Fruit fly (Drosophila melanogaster) whole organism, prepupa: ENCODE results near the gene olf413.

Source experiments
- Blimp-1 ChIP-seq: fragments of 200-800 bp; sonication (Bioruptor generic); optimal IDR thresholded peaks from 3 replicates; lab custom pipeline; 2017; ENCODE audit warnings: missing biosample characterization, missing genetic modification characterization, mild to moderate bottlenecking, moderate library complexity, missing genetic modification reagents
- CG10631 ChIP-seq: fragments of 200-800 bp; sonication (Bioruptor generic); optimal IDR thresholded peaks from 2 replicates; lab custom pipeline; 2016; ENCODE audit warnings: missing biosample characterization, missing genetic modification characterization
- CG11294 ChIP-seq: fragments of 200-800 bp; sonication (Bioruptor generic); IDR thresholded peaks from 2 replicates; pipeline ENCODE4 v1.3.6; 2022; ENCODE audit warnings: missing biosample characterization, missing genetic modification characterization
- CG11762 ChIP-seq: fragments of 200-800 bp; sonication (Bioruptor generic); optimal IDR thresholded peaks from 3 replicates; lab custom pipeline; 2016; ENCODE audit warnings: missing biosample characterization, missing genetic modification characterization; ENCODE audit not compliant: insufficient read depth
- CG11902 ChIP-seq: fragments of 200-800 bp; sonication (Bioruptor generic); optimal IDR thresholded peaks from 3 replicates; lab custom pipeline; 2016; ENCODE audit warnings: missing biosample characterization, missing genetic modification characterization
- CG15336 ChIP-seq: fragments of 200-800 bp; sonication (Bioruptor generic); IDR thresholded peaks from 2 replicates; pipeline ENCODE4 v1.3.6; 2022; ENCODE audit warnings: missing biosample characterization, missing genetic modification characterization
- CG1621 ChIP-seq: fragments of 200-800 bp; sonication (Bioruptor generic); optimal IDR thresholded peaks from 3 replicates; lab custom pipeline; 2018; ENCODE audit warnings: missing biosample characterization, mild to moderate bottlenecking, missing genetic modification characterization
- CG16779 ChIP-seq: fragments of 200-800 bp; sonication (Bioruptor generic); optimal IDR thresholded peaks from 3 replicates; lab custom pipeline; 2017; ENCODE audit warnings: missing biosample characterization, mild to moderate bottlenecking, missing genetic modification characterization
- CG3032 ChIP-seq: fragments of 200-800 bp; optimal IDR thresholded peaks from 2 replicates; lab custom pipeline; 2019; ENCODE audit warnings: missing biosample characterization, mild to moderate bottlenecking, missing genetic modification characterization, moderate library complexity
- CG32006 ChIP-seq: fragments of 200-800 bp; sonication (Bioruptor generic); optimal IDR thresholded peaks from 3 replicates; lab custom pipeline; 2017; ENCODE audit warnings: missing biosample characterization, mild to moderate bottlenecking, missing genetic modification characterization
- CG34406 ChIP-seq: fragments of 200-800 bp; sonication (Bioruptor generic); optimal IDR thresholded peaks from 3 replicates; lab custom pipeline; 2016; ENCODE audit warnings: missing biosample characterization, missing genetic modification characterization
- CG4318 ChIP-seq: fragments of 200-800 bp; sonication (Bioruptor generic); optimal IDR thresholded peaks from 3 replicates; lab custom pipeline; 2017; ENCODE audit warnings: missing biosample characterization, mild to moderate bottlenecking, missing genetic modification characterization
- CG6163 ChIP-seq: fragments of 200-800 bp; sonication (Bioruptor generic); IDR thresholded peaks from 3 replicates; pipeline ENCODE4 v1.3.6; 2022; ENCODE audit warnings: missing biosample characterization, missing genetic modification characterization
- CG6276 ChIP-seq: fragments of 200-800 bp; sonication (Bioruptor generic); optimal IDR thresholded peaks from 2 replicates; lab custom pipeline; 2017; ENCODE audit warnings: missing biosample characterization, mild to moderate bottlenecking, missing genetic modification characterization
- CG6792 ChIP-seq: fragments of 200-800 bp; sonication (Bioruptor generic); optimal IDR thresholded peaks from 3 replicates; lab custom pipeline; 2016; ENCODE audit warnings: missing biosample characterization, missing genetic modification characterization
- CG6808 ChIP-seq: fragments of 200-800 bp; sonication (Bioruptor generic); optimal IDR thresholded peaks from 3 replicates; lab custom pipeline; 2017; ENCODE audit warnings: missing biosample characterization, missing genetic modification characterization, mild to moderate bottlenecking, moderate library complexity, missing genetic modification reagents
- CG6854 ChIP-seq: fragments of 200-800 bp; sonication (Bioruptor generic); optimal IDR thresholded peaks from 2 replicates; lab custom pipeline; 2017; ENCODE audit warnings: missing biosample characterization, mild to moderate bottlenecking, missing genetic modification characterization
- CG7368 ChIP-seq: fragments of 200-800 bp; sonication (Bioruptor generic); optimal IDR thresholded peaks from 3 replicates; lab custom pipeline; 2016; ENCODE audit warnings: missing biosample characterization, missing genetic modification characterization
- CG8119 ChIP-seq: fragments of 200-800 bp; sonication (Bioruptor generic); IDR thresholded peaks from 3 replicates; pipeline ENCODE4 v1.3.6; 2022; ENCODE audit warnings: missing biosample characterization, missing genetic modification characterization
- CG8319 ChIP-seq: fragments of 200-800 bp; sonication (Bioruptor generic); optimal IDR thresholded peaks from 3 replicates; lab custom pipeline; 2016; ENCODE audit warnings: missing biosample characterization, missing genetic modification characterization
- CG8632 ChIP-seq: fragments of 200-800 bp; sonication (Bioruptor generic); optimal IDR thresholded peaks from 3 replicates; lab custom pipeline; 2016; ENCODE audit warnings: missing biosample characterization, missing genetic modification characterization
- CG9139 ChIP-seq: fragments of 200-800 bp; sonication (Bioruptor generic); optimal IDR thresholded peaks from 3 replicates; lab custom pipeline; 2017; ENCODE audit warnings: missing biosample characterization, mild to moderate bottlenecking, missing genetic modification characterization
- Eip75B ChIP-seq: fragments of 200-800 bp; sonication (Bioruptor generic); optimal IDR thresholded peaks from 3 replicates; lab custom pipeline; 2016; ENCODE audit warnings: missing biosample characterization, missing genetic modification characterization
- Eip93F ChIP-seq: fragments of 200-800 bp; sonication (Bioruptor generic); optimal IDR thresholded peaks from 2 replicates; lab custom pipeline; 2016; ENCODE audit warnings: missing biosample characterization, mild to moderate bottlenecking, missing genetic modification characterization
- Ets21C ChIP-seq: fragments of 200-800 bp; sonication (Bioruptor generic); optimal IDR thresholded peaks from 3 replicates; lab custom pipeline; 2016; ENCODE audit warnings: missing biosample characterization, missing genetic modification characterization
- Hr38 ChIP-seq: sonication (Bioruptor generic); optimal IDR thresholded peaks from 2 replicates; lab custom pipeline; 2016; ENCODE audit warnings: missing biosample characterization, missing genetic modification characterization
- Hr39 ChIP-seq: fragments of 200-800 bp; sonication (Bioruptor generic); optimal IDR thresholded peaks from 2 replicates; lab custom pipeline; 2016; ENCODE audit warnings: missing biosample characterization, missing genetic modification characterization
- Lpt ChIP-seq: fragments of 200-800 bp; sonication (Bioruptor generic); optimal IDR thresholded peaks from 3 replicates; lab custom pipeline; 2016; ENCODE audit warnings: missing biosample characterization, missing genetic modification characterization
- Met ChIP-seq: fragments of 200-800 bp; sonication (Bioruptor generic); optimal IDR thresholded peaks from 3 replicates; lab custom pipeline; 2016; ENCODE audit warnings: missing biosample characterization, missing genetic modification characterization
- OdsH ChIP-seq: fragments of 200-800 bp; sonication (Bioruptor generic); optimal IDR thresholded peaks from 3 replicates; lab custom pipeline; 2016; ENCODE audit warnings: missing biosample characterization, missing genetic modification characterization
- Smox ChIP-seq: fragments of 200-800 bp; sonication (Bioruptor generic); optimal IDR thresholded peaks from 3 replicates; lab custom pipeline; 2016; ENCODE audit warnings: missing biosample characterization, missing genetic modification characterization
- Sox102F ChIP-seq: fragments of 200-800 bp; sonication (Bioruptor generic); optimal IDR thresholded peaks from 2 replicates; lab custom pipeline; 2016; ENCODE audit warnings: missing biosample characterization, mild to moderate bottlenecking, missing genetic modification characterization
- Sox14 ChIP-seq: fragments of 200-800 bp; sonication (Bioruptor generic); optimal IDR thresholded peaks from 3 replicates; lab custom pipeline; 2016; ENCODE audit warnings: missing biosample characterization, missing genetic modification characterization
- acj6 ChIP-seq: fragments of 200-800 bp; sonication (Bioruptor generic); optimal IDR thresholded peaks from 3 replicates; lab custom pipeline; 2016; ENCODE audit warnings: missing biosample characterization, missing genetic modification characterization
- cyc ChIP-seq: fragments of 200-800 bp; sonication (Bioruptor generic); optimal IDR thresholded peaks from 3 replicates; lab custom pipeline; 2016; ENCODE audit warnings: missing biosample characterization, missing genetic modification characterization
- dac ChIP-seq: fragments of 200-800 bp; sonication (Bioruptor generic); optimal IDR thresholded peaks from 2 replicates; lab custom pipeline; 2017; ENCODE audit warnings: missing biosample characterization, mild to moderate bottlenecking, missing genetic modification characterization
- dsx ChIP-seq: fragments of 200-800 bp; optimal IDR thresholded peaks from 3 replicates; lab custom pipeline; 2019; ENCODE audit warnings: missing biosample characterization, mild to moderate bottlenecking, missing genetic modification characterization, moderate library complexity; ENCODE audit not compliant: poor library complexity, severe bottlenecking
- eg ChIP-seq: fragments of 200-800 bp; sonication (Bioruptor generic); IDR thresholded peaks from 3 replicates; pipeline ENCODE4 v1.3.6; 2022; ENCODE audit warnings: missing biosample characterization, missing genetic modification characterization
- fd59A ChIP-seq: fragments of 200-800 bp; sonication (Bioruptor generic); optimal IDR thresholded peaks from 2 replicates; lab custom pipeline; 2017; ENCODE audit warnings: missing biosample characterization, mild to moderate bottlenecking, missing genetic modification characterization, missing genetic modification reagents
- fd85E ChIP-seq: fragments of 200-800 bp; sonication (Bioruptor generic); optimal IDR thresholded peaks from 3 replicates; lab custom pipeline; 2016; ENCODE audit warnings: missing biosample characterization, missing genetic modification characterization
- fkh ChIP-seq: fragments of 200-800 bp; sonication (Bioruptor generic); optimal IDR thresholded peaks from 3 replicates; lab custom pipeline; 2017; ENCODE audit warnings: missing biosample characterization, mild to moderate bottlenecking, missing genetic modification characterization, moderate library complexity
- lz ChIP-seq: fragments of 200-800 bp; sonication (Bioruptor generic); optimal IDR thresholded peaks from 3 replicates; lab custom pipeline; 2016; ENCODE audit warnings: missing biosample characterization, missing genetic modification characterization
- net ChIP-seq: fragments of 200-800 bp; sonication (Bioruptor generic); optimal IDR thresholded peaks from 3 replicates; lab custom pipeline; 2016; ENCODE audit warnings: missing biosample characterization, missing genetic modification characterization
- pdm3 ChIP-seq: fragments of 200-800 bp; sonication (Bioruptor generic); optimal IDR thresholded peaks from 3 replicates; lab custom pipeline; 2016; ENCODE audit warnings: missing biosample characterization, missing genetic modification characterization
- salr ChIP-seq, 2 experiments: fragments of 200-800 bp; sonication (Bioruptor generic); optimal IDR thresholded peaks; 3 replicates each; lab custom pipeline; 2016 to 2018; ENCODE audit warnings: missing biosample characterization in 2 of 2, missing genetic modification characterization in 2 of 2, mild to moderate bottlenecking in 1 of 2
- spab ChIP-seq: fragments of 200-800 bp; sonication (Bioruptor generic); optimal IDR thresholded peaks from 2 replicates; lab custom pipeline; 2017; ENCODE audit warnings: missing biosample characterization, mild to moderate bottlenecking, missing genetic modification characterization, missing genetic modification reagents
- svp ChIP-seq: fragments of 200-800 bp; sonication (Bioruptor generic); peaks from one replicate; lab custom pipeline; 2016; ENCODE audit warnings: missing biosample characterization, missing genetic modification characterization
- topi ChIP-seq: fragments of 200-800 bp; sonication (Bioruptor generic); optimal IDR thresholded peaks from 3 replicates; lab custom pipeline; 2016; ENCODE audit warnings: missing biosample characterization, missing genetic modification characterization

The olf413 gene

DNA sequence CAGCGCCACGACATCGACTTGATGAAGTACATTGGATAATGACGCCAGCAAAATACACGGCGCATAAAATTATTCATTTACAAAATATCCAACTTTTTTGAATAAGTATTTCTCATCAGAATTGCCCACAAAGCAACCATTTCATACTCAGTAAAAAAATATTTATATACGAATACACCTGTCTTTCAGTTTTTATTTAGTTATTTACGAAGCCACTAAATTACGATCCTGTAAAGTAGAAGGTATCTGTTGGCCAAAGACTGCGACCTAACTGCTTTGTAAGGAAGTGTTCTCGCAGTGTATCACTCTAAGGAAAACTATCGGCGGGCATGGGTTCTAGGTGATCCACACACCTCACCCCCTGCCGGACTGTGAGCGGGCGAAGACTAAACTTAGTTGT is 141.3 kb downstream of the olf413 start (continued):
- TF ChIP-seq spab (GFP tag; lab: Kevin White, UChicago) (peak; percentile 16), Sox14 (GFP tag; lab: Kevin White, UChicago) (no peak), CG15336 (peak; percentile 76)

dm6 chr3L:22287994-22288766 is 152.3 kb downstream of the olf413 start, which contains the start of the genes Hem and IleRS:
TSS of gene Hem (minus strand) at chr3L:22288195.
TSS of gene IleRS (plus strand) at chr3L:22288665.
- TF ChIP-seq Hr39 (GFP tag; lab: Kevin White, UChicago) = peak; percentile 90
- TF ChIP-seq CG8632 = peak; percentile 92
- peak; percentile 89; the same call in 2 of the 3 replicates for TF ChIP-seq CG8119 (GFP tag; lab: Robert Waterston, UW)
- no peak for TF ChIP-seq Hr38 (GFP tag; lab: Kevin White, UChicago)
- no peak for TF ChIP-seq spab (GFP tag; lab: Kevin White, UChicago)
- peak; percentile 85 for TF ChIP-seq Lpt (GFP tag; lab: Kevin White, UChicago)
- no peak for TF ChIP-seq CG6808 (GFP tag; lab: Kevin White, UChicago)
- TF ChIP-seq CG8319 (GFP tag; lab: Kevin White, UChicago) = peak; percentile 81
- TF ChIP-seq Met = no peak
- TF ChIP-seq svp (GFP tag; lab: Kevin White, UChicago) = peak; percentile 91
- peak; percentile 70 for TF ChIP-seq Blimp-1
- TF ChIP-seq Eip93F = no peak
- TF ChIP-seq Eip75B (GFP tag; lab: Kevin White, UChicago) = no peak
- peak; percentile 43 for TF ChIP-seq fd85E (GFP tag; lab: Kevin White, UChicago)
- TF ChIP-seq salr (GFP tag; optimal IDR thresholded peaks at IDR 0.05; lab: Kevin White, UChicago) = peak in 1 of 2 experiments; percentile 59
- peak; percentile 86 for TF ChIP-seq Sox14 (GFP tag; lab: Kevin White, UChicago)
- peak; percentile 71 for TF ChIP-seq fd59A (GFP tag; lab: Kevin White, UChicago)
- peak; percentile 88 for TF ChIP-seq CG11762 (GFP tag; lab: Kevin White, UChicago)
- TF ChIP-seq topi (GFP tag; lab: Kevin White, UChicago) = peak; percentile 89
- peak; percentile 92 for TF ChIP-seq pdm3 (GFP tag; lab: Kevin White, UChicago)
- TF ChIP-seq CG4318 (GFP tag; lab: Kevin White, UChicago) = peak; percentile 85
- peak; percentile 91 for TF ChIP-seq CG6163
- TF ChIP-seq OdsH (GFP tag; lab: Kevin White, UChicago) = peak; percentile 93
- TF ChIP-seq CG1621 = no peak
- TF ChIP-seq net = no peak
- peak; percentile 82 for TF ChIP-seq lz (GFP tag; lab: Kevin White, UChicago)
- peak; percentile 93 for TF ChIP-seq CG34406 (GFP tag; lab: Kevin White, UChicago)
- no peak for TF ChIP-seq CG6276
- TF ChIP-seq Ets21C = peak; percentile 76
- TF ChIP-seq CG9139 (GFP tag; lab: Kevin White, UChicago) = peak; percentile 74
- peak; percentile 82 for TF ChIP-seq dsx (GFP tag; lab: Kevin White, UChicago)
- peak; percentile 95 for TF ChIP-seq eg (GFP tag; lab: Robert Waterston, UW)
- TF ChIP-seq Sox102F (GFP tag; lab: Kevin White, UChicago) = peak; percentile 69
- no peak for TF ChIP-seq dac (GFP tag; lab: Kevin White, UChicago)
- TF ChIP-seq CG7368 (GFP tag; lab: Kevin White, UChicago) = peak; percentile 88
- no peak for TF ChIP-seq fkh (GFP tag; lab: Kevin White, UChicago)
- peak; percentile 84 for TF ChIP-seq CG15336
- TF ChIP-seq acj6 (GFP tag; lab: Kevin White, UChicago) = peak; percentile 93
- TF ChIP-seq CG6854 = no peak
- peak; percentile 89 for TF ChIP-seq CG3032
- no peak for TF ChIP-seq CG16779
- no peak for TF ChIP-seq Smox (GFP tag; lab: Kevin White, UChicago)
- peak; percentile 88 for TF ChIP-seq cyc (GFP tag; lab: Kevin White, UChicago)
- TF ChIP-seq CG11902 = peak; percentile 86
- peak; percentile 83 for TF ChIP-seq CG6792 (GFP tag; lab: Kevin White, UChicago)
- TF ChIP-seq CG11294 (GFP tag; lab: Robert Waterston, UW) = peak; percentile 83
- TF ChIP-seq CG32006 (GFP tag; lab: Kevin White, UChicago) = no peak
- peak; percentile 93 for TF ChIP-seq CG10631 (GFP tag; lab: Kevin White, UChicago)
